Fruit fly (Drosophila melanogaster) whole organism, wandering third instar larva: ENCODE results near the gene CG31262.

Source experiments
- dsf ChIP-seq: sonication (Bioruptor generic); optimal IDR thresholded peaks from 2 replicates; lab custom pipeline; 2016; ENCODE audit warnings: missing biosample characterization, missing genetic modification characterization, borderline replicate concordance
- ey ChIP-seq: fragments of 200-800 bp; sonication (Bioruptor generic); optimal IDR thresholded peaks from 2 replicates; lab custom pipeline; 2016; ENCODE audit warnings: missing biosample characterization, missing genetic modification characterization
- h ChIP-seq: fragments of 200-800 bp; sonication (Bioruptor generic); optimal IDR thresholded peaks from 3 replicates; lab custom pipeline; 2016; ENCODE audit warnings: missing biosample characterization, mild to moderate bottlenecking, missing genetic modification characterization
- usp ChIP-seq: fragments of >200 bp; optimal IDR thresholded peaks from 2 replicates; lab custom pipeline; 2017; ENCODE audit warnings: missing biosample characterization, missing genetic modification characterization

DNA sequence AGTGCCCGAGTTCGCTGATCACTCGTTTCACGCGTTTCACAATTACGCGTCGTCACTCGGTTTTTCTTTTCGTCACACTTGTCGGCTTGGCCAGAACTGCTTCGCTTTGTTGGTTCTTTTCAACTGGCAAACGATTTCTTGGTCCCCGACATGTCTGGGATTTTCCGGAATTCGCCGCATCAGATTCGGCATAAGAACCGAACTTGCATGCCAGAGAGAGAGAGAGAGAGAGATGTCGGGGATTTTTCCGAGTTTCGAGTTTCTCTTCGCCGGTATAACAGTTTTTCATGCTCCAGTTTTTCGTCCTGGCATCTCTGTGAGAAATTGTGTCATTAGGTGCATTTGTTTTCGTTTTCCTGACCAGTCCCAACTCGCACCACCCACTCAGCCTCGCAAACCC is 42.1 kb upstream of the CG31262 start, which contains the start of the genes beat-IIb and CG44257:
- TF ChIP-seq dsf (GFP tag; lab: Kevin White, UChicago) (no peak), ey (GFP tag; lab: Kevin White, UChicago) (no peak), usp (GFP tag; lab: Kevin White, UChicago) (no peak), h (no peak)
